Fruit fly (Drosophila melanogaster): ENCODE data around the gene CanA1.

- no peak for TF ChIP-seq cic (GFP tag; optimal IDR thresholded peaks at IDR 0.05)
- TF ChIP-seq CG7045 (GFP tag; optimal IDR thresholded peaks at IDR 0.05): no peak
- no peak for TF ChIP-seq CG14711 (tag; optimal IDR thresholded peaks at IDR 0.05)
- TF ChIP-seq kay (GFP tag; ENCODE audit: borderline replicate concordance): no peak
- TF ChIP-seq toe (GFP tag; optimal IDR thresholded peaks at IDR 0.05): no peak
- TF ChIP-seq Clk (GFP tag; optimal IDR thresholded peaks at IDR 0.05): no peak
- TF ChIP-seq tj (GFP tag; optimal IDR thresholded peaks at IDR 0.05): no peak
- TF ChIP-seq Crg-1 (GFP tag; optimal IDR thresholded peaks at IDR 0.05): no peak
- TF ChIP-seq CG12768 (GFP tag; optimal IDR thresholded peaks at IDR 0.05): no peak
- no peak for TF ChIP-seq Mnt (GFP tag; optimal IDR thresholded peaks at IDR 0.05)
- no peak for TF ChIP-seq CG1620 (GFP tag; optimal IDR thresholded peaks at IDR 0.05)
- no peak for TF ChIP-seq cnc (optimal IDR thresholded peaks at IDR 0.05)
- TF ChIP-seq pad (GFP tag; optimal IDR thresholded peaks at IDR 0.05): no peak
- TF ChIP-seq Hr96 (GFP tag; optimal IDR thresholded peaks at IDR 0.05): no peak
Observed at dm6 chr3R:31045005-31045404, 5.8 kb downstream of the CanA1 start, which contains the start of gene CG33920.
